Worm (Caenorhabditis elegans) whole organism, L4/young adult: ENCODE data around the gene ZC13.10.

ENCODE experiments used
- W03F9.2 ChIP-seq: fragments of 150-350 bp; optimal IDR thresholded peaks from 2 replicates; lab custom pipeline; 2014; ENCODE audit warnings: missing biosample characterization, missing genetic modification characterization
- dao-5 ChIP-seq: sonication (generic microtip); optimal IDR thresholded peaks from 2 replicates; lab custom pipeline; 2016; ENCODE audit warnings: missing genotype, missing genetic modification characterization, moderate library complexity, missing compliant biosample characterization
- him-1 ChIP-seq: sonication (generic microtip); optimal IDR thresholded peaks from 2 replicates; lab custom pipeline; 2016; ENCODE audit warnings: missing genotype, missing genetic modification reagents, missing genetic modification characterization, missing compliant biosample characterization

Gene ZC13.10

ce11 chrX:902512-902911 lies at the start of gene ZC13.10:
Gene ZC13.10, minus strand, starts transcription at chrX:902612.
- TF ChIP-seq him-1 (tag; lab: Kevin White, UChicago) = no peak
- no peak for TF ChIP-seq W03F9.2
- no peak for TF ChIP-seq dao-5 (tag; lab: Kevin White, UChicago)

DNA sequence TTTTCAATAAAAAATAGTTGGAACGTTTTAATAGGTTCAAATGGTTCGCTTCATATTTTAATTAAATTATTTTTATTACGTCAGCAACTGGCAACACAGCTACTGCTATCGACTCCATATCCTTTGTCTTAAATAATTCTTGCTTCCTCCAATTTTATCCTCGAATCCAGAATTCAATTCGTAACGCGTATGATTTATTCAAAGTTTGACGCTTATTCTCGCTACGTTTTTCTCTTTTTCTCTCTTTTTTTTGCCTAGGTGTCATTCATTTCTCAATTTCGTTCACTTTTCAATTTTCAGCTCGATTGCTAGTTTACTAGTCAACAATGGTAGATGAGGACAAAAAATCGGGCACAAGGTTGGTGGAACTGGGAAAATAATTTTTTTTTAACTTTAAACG lies 48.1 kb upstream of the ZC13.10 start, which contains the start of gene arr-1:
Gene arr-1, plus strand, starts transcription at position 301 of the 400 bp plus-strand sequence.
- no peak for TF ChIP-seq W03F9.2
- TF ChIP-seq dao-5 (tag; lab: Kevin White, UChicago) = no peak
- TF ChIP-seq him-1 (tag; lab: Kevin White, UChicago) = no peak

DNA sequence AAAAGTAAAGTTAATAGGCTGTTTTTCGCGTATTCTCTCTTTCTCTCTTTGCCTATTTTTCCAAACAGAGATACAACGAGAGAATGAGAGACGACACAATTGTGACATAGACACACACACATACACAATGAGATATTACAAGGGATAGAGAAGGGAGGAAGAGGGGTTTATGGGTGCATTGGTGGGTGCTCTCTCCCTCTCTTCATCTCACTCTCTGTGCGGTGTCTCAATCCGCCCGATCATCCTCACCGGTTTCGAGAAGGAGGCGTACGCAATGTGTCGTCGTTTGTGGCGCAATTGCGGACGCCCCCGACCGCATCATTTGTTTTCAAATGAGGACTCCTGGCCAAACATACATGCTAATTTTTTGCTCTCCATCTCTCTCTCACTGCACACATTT lies 47.1 kb upstream of the ZC13.10 start:
- TF ChIP-seq dao-5 (tag; lab: Kevin White, UChicago) (no peak), him-1 (tag; lab: Kevin White, UChicago) (peak; percentile 95), W03F9.2 (peak; percentile 75)

DNA sequence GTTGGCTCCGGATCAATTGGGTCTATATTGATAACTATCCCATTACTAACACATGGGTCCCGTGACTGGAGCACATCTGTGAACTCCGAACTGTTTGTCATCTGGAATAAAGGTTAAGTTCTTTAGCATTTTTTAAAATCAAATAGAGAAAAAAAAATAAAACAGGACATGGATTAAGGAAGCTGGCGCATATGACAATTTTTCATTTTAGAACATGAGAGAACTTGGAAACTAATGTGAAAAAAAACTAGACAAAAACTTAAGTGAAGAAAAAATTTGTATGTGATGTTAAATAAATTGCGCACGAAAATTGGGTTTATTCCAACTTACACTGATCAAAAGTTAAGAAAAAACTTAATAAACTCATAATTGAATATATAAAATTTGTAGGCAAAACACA lies 46.4 kb upstream of the ZC13.10 start, which contains the start of gene sms-2:
Gene sms-2, minus strand, starts transcription at position 101 of the 400 bp plus-strand sequence.
- TF ChIP-seq him-1 (tag; lab: Kevin White, UChicago) (no peak), dao-5 (tag; lab: Kevin White, UChicago) (no peak), W03F9.2 (no peak)

DNA sequence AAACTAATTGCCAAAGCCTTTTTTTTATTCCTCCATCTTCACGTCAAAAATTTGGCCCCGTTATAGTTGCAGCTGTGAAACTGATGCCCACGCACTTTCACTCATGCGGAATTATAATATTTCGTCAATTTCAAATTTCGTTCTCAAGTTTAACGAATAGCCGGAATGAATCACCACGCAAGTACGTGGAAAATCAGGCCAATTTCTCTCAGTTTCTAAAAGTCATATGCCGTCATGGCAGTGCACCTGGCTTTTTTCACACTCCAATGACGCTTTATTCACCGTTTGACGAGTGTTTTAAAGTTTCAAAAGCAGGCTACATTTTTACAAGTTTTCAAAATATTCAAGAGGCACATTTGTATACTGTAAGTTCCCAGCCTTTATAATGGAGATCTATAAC lies 45.5 kb upstream of the ZC13.10 start:
- no peak for TF ChIP-seq dao-5 (tag; lab: Kevin White, UChicago)
- TF ChIP-seq W03F9.2 = no peak
- TF ChIP-seq him-1 (tag; lab: Kevin White, UChicago) = no peak

DNA sequence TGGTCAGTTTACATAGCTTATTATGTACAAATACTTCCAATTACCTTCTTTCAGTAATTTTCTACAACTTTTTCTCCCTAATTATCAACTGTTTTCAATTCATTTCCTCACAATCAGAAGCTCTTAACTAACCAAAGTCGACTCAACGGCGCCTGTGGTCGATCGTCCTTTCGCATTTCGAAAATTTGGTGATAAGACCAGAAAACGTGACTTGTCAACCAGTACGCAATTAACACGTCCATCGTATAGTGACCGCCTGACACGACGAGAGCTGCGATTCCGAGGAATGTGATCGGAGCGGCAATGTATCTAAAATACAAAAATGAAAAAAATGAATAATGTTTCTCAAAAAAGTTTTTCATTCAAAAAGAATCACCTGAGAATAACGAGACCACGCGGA lies 43.3 kb upstream of the ZC13.10 start:
- TF ChIP-seq W03F9.2 = no peak
- no peak for TF ChIP-seq dao-5 (tag; lab: Kevin White, UChicago)
- TF ChIP-seq him-1 (tag; lab: Kevin White, UChicago) = no peak

DNA sequence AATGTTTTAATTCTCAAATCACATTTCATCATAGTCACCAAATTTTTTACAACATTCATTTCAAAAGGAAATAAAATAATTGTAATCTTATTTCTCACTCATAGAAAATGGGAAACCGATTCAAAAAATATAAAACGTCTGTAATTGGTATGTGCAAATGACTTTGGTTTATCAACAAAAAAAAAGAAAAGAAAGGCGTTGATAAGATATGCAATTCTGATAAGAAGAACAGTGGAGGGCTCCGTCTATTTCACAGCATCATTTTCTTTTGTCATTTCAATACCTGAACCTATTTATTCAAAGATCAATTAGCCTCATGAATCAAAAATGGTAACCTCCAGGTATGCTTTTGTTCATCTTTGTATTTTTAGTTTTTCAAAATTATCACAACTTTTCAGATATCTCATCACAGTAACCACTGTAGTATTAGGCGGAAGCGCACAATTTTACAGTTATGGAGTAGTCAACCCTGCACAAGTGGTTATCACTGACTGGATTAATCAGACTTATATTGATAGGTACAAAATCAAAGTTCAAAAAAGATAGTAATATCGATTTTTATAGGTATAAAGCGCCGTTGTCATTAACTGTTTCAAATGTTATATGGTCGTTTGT lies 36.0 kb upstream of the ZC13.10 start, which contains the start of gene F53H8.3:
Gene F53H8.3, plus strand, starts transcription at position 275 of the 615 bp plus-strand sequence.
- TF ChIP-seq him-1 (tag; lab: Kevin White, UChicago) = no peak
- TF ChIP-seq dao-5 (tag; lab: Kevin White, UChicago) = no peak
- no peak for TF ChIP-seq W03F9.2

DNA sequence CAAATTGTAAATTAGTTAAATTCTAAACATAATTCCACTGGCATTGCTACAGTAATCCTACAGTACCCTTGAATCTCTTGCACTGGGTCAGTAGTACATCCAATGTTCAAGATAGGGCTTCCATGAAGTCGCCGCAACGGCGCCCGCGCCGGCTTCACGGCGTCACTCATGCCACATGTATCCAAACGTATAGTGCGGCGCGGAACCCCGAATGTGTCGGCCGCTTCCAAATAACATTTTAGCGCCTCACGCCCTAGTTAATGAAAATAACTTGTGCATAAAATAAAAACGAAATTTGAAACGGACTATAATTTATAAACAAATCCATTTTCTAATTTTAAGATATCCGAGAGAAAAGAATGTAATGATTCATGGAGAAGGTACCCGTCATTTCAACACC lies 33.6 kb upstream of the ZC13.10 start:
- TF ChIP-seq him-1 (tag; lab: Kevin White, UChicago) (no peak), dao-5 (tag; lab: Kevin White, UChicago) (no peak), W03F9.2 (no peak)

DNA sequence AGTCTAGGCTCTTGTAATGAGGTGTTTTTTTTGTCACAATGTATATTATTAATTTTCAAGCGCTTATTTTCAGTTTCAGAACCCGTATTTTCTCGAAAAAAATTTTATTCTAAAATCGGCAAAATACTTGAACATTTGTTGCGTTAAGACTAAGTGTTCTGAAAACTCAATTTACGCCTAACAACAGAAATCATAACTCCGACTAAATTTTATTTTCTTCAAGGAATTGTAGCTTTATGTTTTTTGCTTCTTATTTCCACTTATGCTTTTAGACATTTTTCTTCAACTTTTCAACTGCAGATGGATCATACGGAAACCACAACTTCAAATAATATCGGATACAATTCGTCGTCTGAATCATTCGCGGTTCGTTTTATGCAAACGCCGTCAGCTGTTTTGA lies 31.1 kb upstream of the ZC13.10 start, which contains the start of gene F35H12.1:
Gene F35H12.1, plus strand, starts transcription at position 301 of the 400 bp plus-strand sequence.
- no peak for TF ChIP-seq him-1 (tag; lab: Kevin White, UChicago)
- no peak for TF ChIP-seq dao-5 (tag; lab: Kevin White, UChicago)
- TF ChIP-seq W03F9.2 = no peak

- peak; percentile 60 for TF ChIP-seq him-1 (tag; lab: Kevin White, UChicago)
- no peak for TF ChIP-seq W03F9.2
Measured at ce11 chrX:932874-933273, 30.5 kb upstream of the ZC13.10 start.

DNA sequence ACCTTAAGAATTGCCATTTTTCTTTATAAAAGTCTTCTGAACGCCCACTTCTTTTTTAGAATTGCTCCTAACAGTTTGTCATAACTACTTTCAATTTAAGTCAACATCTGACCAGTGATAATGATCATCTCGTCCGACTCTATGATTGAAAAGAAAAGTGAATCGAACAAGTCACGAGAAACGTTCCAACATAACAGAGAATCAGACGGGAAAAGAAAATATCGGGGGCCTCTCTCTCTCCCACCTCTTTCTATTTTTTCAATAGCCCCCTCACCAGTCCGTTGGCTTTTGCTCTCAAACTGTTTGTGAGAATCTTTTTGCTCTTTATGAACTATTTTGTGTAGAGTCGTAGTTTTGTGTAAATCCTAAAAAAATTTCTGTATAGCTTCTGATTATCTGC lies 25.2 kb upstream of the ZC13.10 start:
- TF ChIP-seq W03F9.2 (no peak), dao-5 (tag; lab: Kevin White, UChicago) (no peak), him-1 (tag; lab: Kevin White, UChicago) (no peak)

- TF ChIP-seq him-1 (tag; lab: Kevin White, UChicago) (no peak), W03F9.2 (no peak), dao-5 (tag; lab: Kevin White, UChicago) (no peak)
Measured at ce11 chrX:926125-926524, 23.7 kb upstream of the ZC13.10 start.

ce11 chrX:924495-925008 lies 22.1 kb upstream of the ZC13.10 start, which contains the start of the genes pifk-1 and tbc-11:
Gene pifk-1, minus strand, starts transcription at chrX:924511.
Gene tbc-11, plus strand, starts transcription at chrX:924958.
- no peak for TF ChIP-seq him-1 (tag; lab: Kevin White, UChicago)
- peak; percentile 63 for TF ChIP-seq W03F9.2

DNA sequence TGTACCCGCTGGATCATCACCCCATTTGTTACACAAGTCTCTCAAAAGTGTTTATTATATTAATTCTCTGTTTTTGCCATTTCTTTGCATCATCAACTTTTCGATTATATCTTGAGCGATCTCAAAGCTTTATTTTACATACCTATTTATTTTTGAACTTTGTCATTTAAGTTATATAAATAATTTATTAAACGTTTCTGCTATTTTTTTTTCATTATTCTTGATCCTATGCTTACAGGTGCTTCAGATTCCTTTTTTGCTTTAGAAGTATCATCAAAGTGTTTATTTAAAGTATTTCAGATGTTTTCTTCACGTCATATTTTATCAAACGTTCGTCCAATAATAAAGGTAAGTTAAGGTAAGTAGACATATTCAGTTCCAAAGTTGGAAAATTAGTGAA lies 15.7 kb upstream of the ZC13.10 start, which contains the start of gene F35H12.5:
Gene F35H12.5, plus strand, starts transcription at position 301 of the 400 bp plus-strand sequence.
- TF ChIP-seq him-1 (tag; lab: Kevin White, UChicago) = no peak
- TF ChIP-seq W03F9.2 = no peak
- TF ChIP-seq dao-5 (tag; lab: Kevin White, UChicago) = no peak
